Fruit fly (Drosophila melanogaster): ENCODE results near the gene CG33229.

dm6 chr3L:257618-258475 lies 34.2 kb downstream of the CG33229 start, which contains the start of the genes DIP2 and wac:
- TF ChIP-seq CG3726 (GFP tag; IDR thresholded peaks at IDR 0.05) (no peak), CG16813 (GFP tag; IDR thresholded peaks at IDR 0.05; ENCODE audit: partially characterized antibody) (peak; percentile 88), Sox100B (GFP tag; optimal IDR thresholded peaks at IDR 0.05) (no peak), cato (GFP tag; optimal IDR thresholded peaks at IDR 0.05; ENCODE audit: borderline replicate concordance) (peak; percentile 49), fd64A (GFP tag; optimal IDR thresholded peaks at IDR 0.05) (no peak), HHEX (GFP tag; optimal IDR thresholded peaks at IDR 0.05) (peak; percentile 11), CG18011 (GFP tag; optimal IDR thresholded peaks at IDR 0.05) (peak; percentile 71), onecut (GFP tag; IDR thresholded peaks at IDR 0.05) (peak; percentile 91), rib (GFP tag; IDR thresholded peaks at IDR 0.05) (no peak), Abd-B (GFP tag; optimal IDR thresholded peaks at IDR 0.05) (no peak)

Measured in whole organism, embryonic.